Fruit fly (Drosophila melanogaster): ENCODE measurements around the gene sty.

Gene sty

dm6 chr3L:3440116-3440515 lies 15.4 kb upstream of the sty start:
- TF ChIP-seq CG11456 (GFP tag; IDR thresholded peaks at IDR 0.05): no peak
- no peak for TF ChIP-seq maf-S (GFP tag; optimal IDR thresholded peaks at IDR 0.05)
- TF ChIP-seq tgo (GFP tag; IDR thresholded peaks at IDR 0.05): no peak
- peak; percentile 2 for TF ChIP-seq gem (tag; optimal IDR thresholded peaks at IDR 0.05)
- peak; percentile 19 for TF ChIP-seq grau (tag; optimal IDR thresholded peaks at IDR 0.05)
- TF ChIP-seq chm (GFP tag; IDR thresholded peaks at IDR 0.05): no peak
- TF ChIP-seq CG8359 (GFP tag; optimal IDR thresholded peaks at IDR 0.05; ENCODE audit: borderline replicate concordance): no peak
- TF ChIP-seq gsb (GFP tag; IDR thresholded peaks at IDR 0.05): no peak
- TF ChIP-seq Rfx (GFP tag; IDR thresholded peaks at IDR 0.05): no peak
- TF ChIP-seq ap (GFP tag; IDR thresholded peaks at IDR 0.05): no peak
- no peak for TF ChIP-seq CG14014 (GFP tag; IDR thresholded peaks at IDR 0.05)
- no peak for TF ChIP-seq emc (GFP tag; optimal IDR thresholded peaks at IDR 0.05)
- TF ChIP-seq Dref (GFP tag; IDR thresholded peaks at IDR 0.05): no peak
- TF ChIP-seq CG31388 (GFP tag; optimal IDR thresholded peaks at IDR 0.05): no peak
- peak; percentile 57 for TF ChIP-seq sens (GFP tag)
- no peak for TF ChIP-seq CG8388 (GFP tag; optimal IDR thresholded peaks at IDR 0.05)
- TF ChIP-seq chif (GFP tag; optimal IDR thresholded peaks at IDR 0.05): no peak
- TF ChIP-seq CG10431 (GFP tag; optimal IDR thresholded peaks at IDR 0.05): no peak
- TF ChIP-seq stwl (tag; optimal IDR thresholded peaks at IDR 0.05): no peak
- no peak for TF ChIP-seq CG17186 (GFP tag; optimal IDR thresholded peaks at IDR 0.05)
- TF ChIP-seq Atf6 (GFP tag; IDR thresholded peaks at IDR 0.05): no peak
- TF ChIP-seq Fer3 (tag; optimal IDR thresholded peaks at IDR 0.05): no peak
- TF ChIP-seq jing (GFP tag; optimal IDR thresholded peaks at IDR 0.05): no peak
- no peak for TF ChIP-seq Sry-β (GFP tag; optimal IDR thresholded peaks at IDR 0.05)
- peak; percentile 0 for TF ChIP-seq CG2678 (tag; optimal IDR thresholded peaks at IDR 0.05)
- no peak for TF ChIP-seq vvl (GFP tag; IDR thresholded peaks at IDR 0.05)
- TF ChIP-seq tx (GFP tag; optimal IDR thresholded peaks at IDR 0.05): no peak
- no peak for TF ChIP-seq CG16779 (GFP tag; IDR thresholded peaks at IDR 0.05)
- 0 out of 2 replicates have a peak, but pooled peaks have one; percentile 39 for TF ChIP-seq Drgx (GFP tag; IDR thresholded peaks at IDR 0.05)
- TF ChIP-seq CG6683 (GFP tag; optimal IDR thresholded peaks at IDR 0.05): no peak
- no peak for TF ChIP-seq CG12155 (GFP tag; optimal IDR thresholded peaks at IDR 0.05)
- TF ChIP-seq ab (GFP tag; optimal IDR thresholded peaks at IDR 0.05): no peak
- TF ChIP-seq so (GFP tag; IDR thresholded peaks at IDR 0.05): no peak
- no peak for TF ChIP-seq CG12942 (GFP tag; optimal IDR thresholded peaks at IDR 0.05)
- TF ChIP-seq ssp (GFP tag; IDR thresholded peaks at IDR 0.05): no peak
- no peak for TF ChIP-seq p53 (GFP tag; optimal IDR thresholded peaks at IDR 0.05)
- no peak for TF ChIP-seq CG8281 (tag; optimal IDR thresholded peaks at IDR 0.05)
- no peak for TF ChIP-seq CG15073 (GFP tag; optimal IDR thresholded peaks at IDR 0.05)

- TF ChIP-seq NK7.1 (GFP tag; optimal IDR thresholded peaks at IDR 0.05) (no peak), dysf (GFP tag; IDR thresholded peaks at IDR 0.05) (0 out of 3 replicates have a peak, but pooled peaks have one; percentile 7), Med (GFP tag) (peak; percentile 43), Ptx1 (GFP tag; IDR thresholded peaks at IDR 0.05) (0 out of 2 replicates have a peak, but pooled peaks have one; percentile 9)
These were observed 14.9 kb upstream of the sty start for dm6 chr3L:3439598-3439997.

DNA sequence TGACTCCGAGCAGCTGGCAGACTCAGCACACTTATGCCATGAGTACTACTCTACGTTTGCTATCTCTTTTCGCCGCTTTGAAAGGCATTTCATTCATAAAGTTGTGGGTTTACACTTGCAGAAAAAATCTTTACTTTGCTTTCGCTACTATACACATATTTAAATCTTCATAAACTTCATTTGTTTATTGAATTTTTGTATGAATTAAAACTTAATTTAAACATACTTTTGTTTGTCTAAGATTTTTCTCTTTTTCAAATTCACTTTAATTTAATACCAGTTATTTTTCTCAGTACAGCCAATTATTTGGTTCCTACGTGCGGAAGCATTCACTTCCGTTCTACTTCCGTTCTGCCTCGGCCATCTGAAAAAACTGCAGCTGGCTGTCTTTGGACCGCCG lies 13.7 kb upstream of the sty start:
- TF ChIP-seq eyg (GFP tag; optimal IDR thresholded peaks at IDR 0.05): peak; percentile 14
- no peak for TF ChIP-seq sc (optimal IDR thresholded peaks at IDR 0.05)
- TF ChIP-seq sc (GFP tag; optimal IDR thresholded peaks at IDR 0.05): peak; percentile 60
- TF ChIP-seq CG43689 (GFP tag; IDR thresholded peaks at IDR 0.05): no peak
- TF ChIP-seq CG7556 (GFP tag; optimal IDR thresholded peaks at IDR 0.05): peak; percentile 85
- TF ChIP-seq Spps (tag; optimal IDR thresholded peaks at IDR 0.05): peak; percentile 58
- TF ChIP-seq nerfin-1 (tag; optimal IDR thresholded peaks at IDR 0.05): peak; percentile 69
- TF ChIP-seq nmo (GFP tag; optimal IDR thresholded peaks at IDR 0.05): peak; percentile 78
- peak; percentile 53 for TF ChIP-seq CG13624 (GFP tag; optimal IDR thresholded peaks at IDR 0.05)
- TF ChIP-seq CG15011 (GFP tag; optimal IDR thresholded peaks at IDR 0.05): peak; percentile 33
- peak; percentile 40 for TF ChIP-seq chn (GFP tag; optimal IDR thresholded peaks at IDR 0.05)
- no peak for TF ChIP-seq Ravus (GFP tag; IDR thresholded peaks at IDR 0.05)
